Worm (Caenorhabditis elegans): ENCODE results near the gene srw-83.

- TF ChIP-seq nhr-28 (tag; optimal IDR thresholded peaks at IDR 0.05) = no peak
- TF ChIP-seq nhr-12 (tag; optimal IDR thresholded peaks at IDR 0.05) = no peak
- TF ChIP-seq zip-8 (tag; optimal IDR thresholded peaks at IDR 0.05) = no peak
- no peak for TF ChIP-seq ztf-11 (tag; optimal IDR thresholded peaks at IDR 0.05)
- TF ChIP-seq lsy-2 (tag; optimal IDR thresholded peaks at IDR 0.05) = no peak
- TF ChIP-seq sptf-1 (tag; optimal IDR thresholded peaks at IDR 0.05) = no peak
- TF ChIP-seq ces-1 (GFP tag; optimal IDR thresholded peaks at IDR 0.05) = no peak
These were observed 32.2 kb upstream of the srw-83 start, which contains the start of gene Y51A2B.6 for ce11 chrV:18394203-18394602.

Measured in whole organism, mixed stage, embryonic.